Worm (Caenorhabditis elegans): ENCODE data around the gene Y73B3A.4.
"Not testable (repeated sequence)": the region's sequence is repeated elsewhere in the genome, so short reads cannot be mapped to it uniquely, and the experiment has no call there.

The Y73B3A.4 gene

ce11 chrX:84602-85001, 20.0 kb downstream of the Y73B3A.4 start:
- no peak for TF ChIP-seq lin-32 (GFP tag; optimal IDR thresholded peaks at IDR 0.05)
- TF ChIP-seq unc-62 (GFP tag; optimal IDR thresholded peaks at IDR 0.05), result no peak
- no peak for TF ChIP-seq nhr-28 (tag; optimal IDR thresholded peaks at IDR 0.05)
- no peak for TF ChIP-seq ceh-83 (GFP tag; optimal IDR thresholded peaks at IDR 0.05)
- TF ChIP-seq zip-8 (tag; optimal IDR thresholded peaks at IDR 0.05), result no peak
- no peak for TF ChIP-seq ceh-43 (GFP tag; optimal IDR thresholded peaks at IDR 0.05)
- no peak for TF ChIP-seq nhr-12 (tag; optimal IDR thresholded peaks at IDR 0.05)
- no peak for TF ChIP-seq ceh-39 (tag; optimal IDR thresholded peaks at IDR 0.05)
- TF ChIP-seq cnd-1 (tag; optimal IDR thresholded peaks at IDR 0.05), result no peak
- TF ChIP-seq hlh-1 (tag; optimal IDR thresholded peaks at IDR 0.05), result no peak
- no peak for TF ChIP-seq drap-1 (GFP tag; optimal IDR thresholded peaks at IDR 0.05)
- TF ChIP-seq lin-13 (tag; optimal IDR thresholded peaks at IDR 0.05), result no peak
- no peak for TF ChIP-seq mep-1 (tag; optimal IDR thresholded peaks at IDR 0.05)
- no peak for TF ChIP-seq ham-2 (GFP tag; optimal IDR thresholded peaks at IDR 0.05)
- no peak for TF ChIP-seq elt-1 (tag; optimal IDR thresholded peaks at IDR 0.05; ENCODE audit: borderline replicate concordance, insufficient read depth)
- TF ChIP-seq mab-5 (tag; optimal IDR thresholded peaks at IDR 0.05), result no peak
- no peak for TF ChIP-seq lsy-2 (tag; optimal IDR thresholded peaks at IDR 0.05)

DNA sequence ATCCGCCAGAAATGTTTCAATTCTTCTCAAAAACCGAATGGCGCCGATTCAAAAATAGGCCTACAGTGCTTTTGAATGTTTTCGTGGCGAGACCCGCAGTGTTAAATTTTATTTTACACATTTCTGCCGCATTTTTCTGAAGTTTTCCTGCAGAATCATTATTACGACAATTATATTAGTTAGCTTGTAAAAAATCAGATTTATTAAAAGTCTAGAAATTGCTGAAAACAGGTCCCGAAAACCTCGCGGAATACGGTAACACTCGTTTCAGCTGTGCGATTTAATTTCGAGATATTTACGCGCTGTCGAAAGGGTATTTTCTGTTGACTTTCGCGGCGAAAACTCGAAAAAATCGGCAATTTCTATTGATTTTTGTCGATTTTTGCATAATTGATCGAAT, 57.1 kb downstream of the Y73B3A.4 start, which contains the start of gene Y73B3A.20:
TSS of gene Y73B3A.20 (plus strand) at position 207 of the 400 bp plus-strand sequence.
- not testable (repeated sequence) for TF ChIP-seq flh-1 (GFP tag; optimal IDR thresholded peaks at IDR 0.05); ham-2 (GFP tag; optimal IDR thresholded peaks at IDR 0.05); mep-1 (tag; optimal IDR thresholded peaks at IDR 0.05)

DNA sequence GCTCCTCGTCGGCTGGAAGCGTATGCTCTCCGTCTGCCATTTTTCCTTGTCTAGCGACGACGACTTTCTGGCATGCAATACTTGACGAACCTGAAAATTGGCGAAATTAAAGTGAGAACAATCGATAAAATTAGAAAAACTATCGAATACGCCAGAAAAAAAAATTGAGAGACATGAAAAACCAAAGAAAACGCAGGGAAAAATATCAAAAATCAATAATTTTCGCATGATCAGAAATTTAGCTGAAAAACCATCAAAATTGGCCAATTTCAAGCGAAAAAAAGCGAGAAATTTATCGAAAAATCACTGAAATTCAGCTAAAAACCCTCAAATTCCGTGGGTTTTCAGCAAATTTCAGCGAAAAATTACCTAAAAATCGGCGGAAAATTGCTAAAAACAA, 57.7 kb downstream of the Y73B3A.4 start, which contains the start of gene Y73B3A.1:
TSS of gene Y73B3A.1 (minus strand) at position 101 of the 400 bp plus-strand sequence.
- not testable (repeated sequence) for TF ChIP-seq mls-2, hlh-1, ztf-11 (tag; optimal IDR thresholded peaks at IDR 0.05)

All from whole organism, mixed stage, embryonic.